Worm (Caenorhabditis elegans) whole organism, young adult: Measurements from ENCODE around the gene dcaf-1.

Source experiments
- B0019.2 ChIP-seq: fragments of 200-800 bp; sonication (Bioruptor generic); conservative IDR thresholded peaks from 2 replicates; pipeline ENCODE4 v1.3.6; 2022; ENCODE audit warnings: missing genetic modification reagents, missing genetic modification characterization, missing compliant biosample characterization
- B0336.3 ChIP-seq: fragments of 200-800 bp; sonication (Bioruptor generic); IDR thresholded peaks from 2 replicates; pipeline ENCODE4 v1.3.6; 2022; ENCODE audit warnings: missing genetic modification characterization, missing compliant biosample characterization
- F33H1.4 ChIP-seq: fragments of 200-800 bp; sonication (Bioruptor generic); IDR thresholded peaks from 2 replicates; pipeline ENCODE4 v1.3.6; 2022; ENCODE audit warnings: missing genetic modification reagents, missing genetic modification characterization, missing compliant biosample characterization
- F57A8.1 ChIP-seq: fragments of 200-800 bp; sonication (Bioruptor generic); optimal IDR thresholded peaks from 2 replicates; lab custom pipeline; 2018; ENCODE audit warnings: mild to moderate bottlenecking, missing genetic modification characterization, moderate library complexity, missing compliant biosample characterization
- K12H6.12 ChIP-seq: fragments of 200-800 bp; sonication (Bioruptor generic); optimal IDR thresholded peaks from 2 replicates; lab custom pipeline; 2018; ENCODE audit warnings: mild to moderate bottlenecking, missing genetic modification characterization, missing compliant biosample characterization
- T07F8.4 ChIP-seq: sonication (generic microtip); optimal IDR thresholded peaks from 2 replicates; lab custom pipeline; 2016; ENCODE audit warnings: mild to moderate bottlenecking, missing genetic modification characterization, moderate library complexity, missing compliant biosample characterization
- T26A5.8 ChIP-seq: sonication (generic microtip); optimal IDR thresholded peaks from 2 replicates; lab custom pipeline; 2016; ENCODE audit warnings: missing genetic modification characterization, missing compliant biosample characterization
- Y53F4B.3 ChIP-seq: fragments of 200-800 bp; sonication (Bioruptor generic); IDR thresholded peaks from 2 replicates; pipeline ENCODE4 v1.3.6; 2022; ENCODE audit warnings: missing genetic modification reagents, missing genetic modification characterization, missing compliant biosample characterization
- Y53G8AR.9 ChIP-seq: fragments of 200-800 bp; sonication (Bioruptor generic); conservative IDR thresholded peaks from 2 replicates; pipeline ENCODE4 v1.3.6; 2022; ENCODE audit warnings: missing genetic modification reagents, missing genetic modification characterization, missing compliant biosample characterization
- Y79H2A.3 ChIP-seq: fragments of 200-800 bp; sonication (Bioruptor generic); conservative IDR thresholded peaks from 2 replicates; pipeline ENCODE4 v1.3.6; 2022; ENCODE audit warnings: missing genetic modification reagents, missing genetic modification characterization, missing compliant biosample characterization
- Y95B8A.8 ChIP-seq: fragments of 200-800 bp; sonication (Bioruptor generic); IDR thresholded peaks from 2 replicates; pipeline ENCODE4 v1.3.6; 2022; ENCODE audit warnings: missing genetic modification reagents, missing genetic modification characterization, missing compliant biosample characterization
- ZK185.1 ChIP-seq: sonication (generic microtip); optimal IDR thresholded peaks from 2 replicates; lab custom pipeline; 2016; ENCODE audit warnings: mild to moderate bottlenecking, missing genetic modification characterization, missing compliant biosample characterization; ENCODE audit not compliant: poor library complexity, severe bottlenecking
- attf-3 ChIP-seq: fragments of 200-800 bp; sonication (Bioruptor generic); conservative IDR thresholded peaks from 2 replicates; pipeline ENCODE4 v1.3.6; 2022; ENCODE audit warnings: missing genetic modification reagents, missing genetic modification characterization, missing compliant biosample characterization
- attf-5 ChIP-seq: fragments of 200-800 bp; sonication (Bioruptor generic); optimal IDR thresholded peaks from 2 replicates; lab custom pipeline; 2018; ENCODE audit warnings: mild to moderate bottlenecking, missing genetic modification characterization, missing compliant biosample characterization
- bed-2 ChIP-seq: fragments of 200-800 bp; sonication (Bioruptor generic); IDR thresholded peaks from 2 replicates; pipeline ENCODE4 v1.3.6; 2022; ENCODE audit warnings: missing genetic modification reagents, missing genetic modification characterization, missing compliant biosample characterization
- ccch-3 ChIP-seq: fragments of 200-800 bp; sonication (Bioruptor generic); optimal IDR thresholded peaks from 2 replicates; lab custom pipeline; 2018; ENCODE audit warnings: mild to moderate bottlenecking, missing genetic modification characterization, missing compliant biosample characterization
- cebp-1 ChIP-seq, 2 experiments: fragments of 200-800 bp in 1 of 2; sonication (Bioruptor generic) in 1 of 2; sonication (generic microtip) in 1 of 2; IDR thresholded peaks in 1 of 2; optimal IDR thresholded peaks in 1 of 2; 2 replicates each; pipeline versions ENCODE4 v1.3.6 to Lab custom; 2017 to 2022; ENCODE audit warnings: missing compliant biosample characterization in 2 of 2, missing genetic modification characterization in 2 of 2, mild to moderate bottlenecking in 1 of 2, missing genetic modification reagents in 1 of 2, moderate library complexity in 1 of 2
- ceh-27 ChIP-seq: fragments of 200-800 bp; sonication (Bioruptor generic); optimal IDR thresholded peaks from 2 replicates; lab custom pipeline; 2018; ENCODE audit warnings: mild to moderate bottlenecking, missing genetic modification characterization, moderate library complexity, missing compliant biosample characterization
- ceh-40 ChIP-seq: fragments of 200-800 bp; sonication (Bioruptor generic); IDR thresholded peaks from 2 replicates; pipeline ENCODE4 v1.3.6; 2022; ENCODE audit warnings: missing genetic modification characterization, missing compliant biosample characterization
- die-1 ChIP-seq: sonication (generic microtip); optimal IDR thresholded peaks from 2 replicates; lab custom pipeline; 2016; ENCODE audit warnings: missing genotype, mild to moderate bottlenecking, missing genetic modification characterization, missing compliant biosample characterization
- dox-1 ChIP-seq: fragments of 200-800 bp; sonication (Bioruptor generic); IDR thresholded peaks from 2 replicates; pipeline ENCODE4 v1.3.6; 2022; ENCODE audit warnings: missing genetic modification reagents, missing genetic modification characterization, missing compliant biosample characterization
- dpff-1 ChIP-seq: sonication (generic microtip); optimal IDR thresholded peaks from 2 replicates; lab custom pipeline; 2017; ENCODE audit warnings: mild to moderate bottlenecking, missing genetic modification characterization, missing compliant biosample characterization
- egl-18 ChIP-seq: fragments of 200-800 bp; sonication (Bioruptor generic); IDR thresholded peaks from 2 replicates; pipeline ENCODE4 v1.3.6; 2022; ENCODE audit warnings: missing genetic modification reagents, missing genetic modification characterization, missing compliant biosample characterization
- ekl-4 ChIP-seq: fragments of 200-800 bp; sonication (Bioruptor generic); IDR thresholded peaks from 2 replicates; pipeline ENCODE4 v1.3.6; 2022; ENCODE audit warnings: missing genetic modification reagents, missing genetic modification characterization, missing compliant biosample characterization
- fkh-3 ChIP-seq: sonication (generic microtip); optimal IDR thresholded peaks from 2 replicates; lab custom pipeline; 2016; ENCODE audit warnings: mild to moderate bottlenecking, missing genetic modification characterization, missing compliant biosample characterization
- gei-17 ChIP-seq: fragments of 200-800 bp; sonication (Bioruptor generic); optimal IDR thresholded peaks from 2 replicates; lab custom pipeline; 2018; ENCODE audit warnings: mild to moderate bottlenecking, missing genetic modification characterization, missing compliant biosample characterization
- hmg-1.2 ChIP-seq: fragments of 200-800 bp; sonication (Bioruptor generic); IDR thresholded peaks from 2 replicates; pipeline ENCODE4 v1.3.6; 2022; ENCODE audit warnings: missing genetic modification reagents, missing genetic modification characterization, missing compliant biosample characterization
- hmg-20 ChIP-seq: fragments of 200-800 bp; sonication (Bioruptor generic); IDR thresholded peaks from 2 replicates; pipeline ENCODE4 v1.3.6; 2022; ENCODE audit warnings: missing genetic modification reagents, missing genetic modification characterization, missing compliant biosample characterization
- hrde-1 ChIP-seq: sonication (generic microtip); optimal IDR thresholded peaks from 2 replicates; lab custom pipeline; 2016; ENCODE audit warnings: missing genetic modification characterization, mild to moderate bottlenecking, missing compliant biosample characterization, moderate library complexity, missing genotype, missing genetic modification reagents, borderline replicate concordance
- lag-1 ChIP-seq: fragments of 200-800 bp; sonication (Bioruptor generic); IDR thresholded peaks from 2 replicates; pipeline ENCODE4 v1.3.6; 2022; ENCODE audit warnings: missing genetic modification reagents, missing genetic modification characterization, missing compliant biosample characterization
- let-607 ChIP-seq, 2 experiments: fragments of 200-800 bp in 1 of 2; sonication (Bioruptor generic) in 1 of 2; sonication (generic microtip) in 1 of 2; optimal IDR thresholded peaks; 2 replicates each; lab custom pipeline; 2016 to 2018; ENCODE audit warnings: mild to moderate bottlenecking in 2 of 2, missing compliant biosample characterization in 2 of 2, missing genetic modification characterization in 2 of 2, moderate library complexity in 2 of 2, missing genotype in 1 of 2
- lin-26 ChIP-seq: fragments of 200-800 bp; sonication (Bioruptor generic); IDR thresholded peaks from 2 replicates; pipeline ENCODE4 v1.3.6; 2022; ENCODE audit warnings: missing genetic modification reagents, missing genetic modification characterization, missing compliant biosample characterization
- lin-35 ChIP-seq, 3 experiments: fragments of 150-350 bp in 2 of 3; sonication (generic microtip) in 1 of 3; optimal IDR thresholded peaks; 2 replicates each; lab custom pipeline; 2014 to 2018; ENCODE audit warnings: missing biosample characterization in 3 of 3, missing genetic modification characterization in 3 of 3, missing genetic modification reagents in 3 of 3
- lin-40 ChIP-seq: sonication (generic microtip); optimal IDR thresholded peaks from 2 replicates; lab custom pipeline; 2016; ENCODE audit warnings: missing genetic modification characterization, mild to moderate bottlenecking, missing compliant biosample characterization, missing genotype, missing genetic modification reagents
- lin-54 ChIP-seq: fragments of 200-800 bp; sonication (Bioruptor generic); optimal IDR thresholded peaks from 2 replicates; lab custom pipeline; 2018; ENCODE audit warnings: mild to moderate bottlenecking, missing genetic modification characterization, missing compliant biosample characterization
- madf-3 ChIP-seq: fragments of 200-800 bp; sonication (Bioruptor generic); IDR thresholded peaks from 2 replicates; pipeline ENCODE4 v1.3.6; 2022; ENCODE audit warnings: missing genetic modification reagents, missing genetic modification characterization, missing compliant biosample characterization
- madf-8 ChIP-seq: fragments of 200-800 bp; sonication (Bioruptor generic); conservative IDR thresholded peaks from 2 replicates; pipeline ENCODE4 v1.3.6; 2022; ENCODE audit warnings: missing genetic modification reagents, missing genetic modification characterization, missing compliant biosample characterization
- mcd-1 ChIP-seq: fragments of 200-800 bp; sonication (Bioruptor generic); IDR thresholded peaks from 2 replicates; pipeline ENCODE4 v1.3.6; 2022; ENCODE audit warnings: missing genetic modification reagents, missing genetic modification characterization, missing compliant biosample characterization
- snpc-1.1 ChIP-seq: sonication (generic microtip); optimal IDR thresholded peaks from 2 replicates; lab custom pipeline; 2017; ENCODE audit warnings: missing genetic modification characterization, mild to moderate bottlenecking, missing compliant biosample characterization, antibody characterized with exemption, moderate library complexity, missing genotype, missing genetic modification reagents; ENCODE audit not compliant: insufficient read depth
- snpc-4 ChIP-seq, 5 experiments: fragments of 150-350 bp in 1 of 5; sonication (generic microtip) in 4 of 5; optimal IDR thresholded peaks; 2 replicates each; lab custom pipeline; 2014 to 2018; ENCODE audit warnings: missing genetic modification characterization in 5 of 5, missing biosample characterization in 3 of 5, antibody characterized with exemption in 2 of 5, mild to moderate bottlenecking in 2 of 5, missing compliant biosample characterization in 2 of 5, missing genotype in 2 of 5, moderate library complexity in 2 of 5, missing genetic modification reagents in 1 of 5
- somi-1 ChIP-seq: fragments of 200-800 bp; sonication (Bioruptor generic); optimal IDR thresholded peaks from 2 replicates; lab custom pipeline; 2018; ENCODE audit warnings: mild to moderate bottlenecking, missing genetic modification characterization, missing compliant biosample characterization
- tlf-1 ChIP-seq: fragments of 200-800 bp; sonication (Bioruptor generic); optimal IDR thresholded peaks from 2 replicates; lab custom pipeline; 2018; ENCODE audit warnings: mild to moderate bottlenecking, missing genetic modification characterization, missing compliant biosample characterization
- unc-130 ChIP-seq: sonication (generic microtip); optimal IDR thresholded peaks from 2 replicates; lab custom pipeline; 2016; ENCODE audit warnings: missing genetic modification reagents, missing genetic modification characterization, missing compliant biosample characterization
- xnd-1 ChIP-seq: sonication (generic microtip); optimal IDR thresholded peaks from 2 replicates; lab custom pipeline; 2016; ENCODE audit warnings: missing genotype, missing genetic modification reagents, missing genetic modification characterization, missing compliant biosample characterization
- ztf-25 ChIP-seq: fragments of 200-800 bp; sonication (Bioruptor generic); IDR thresholded peaks from 2 replicates; pipeline ENCODE4 v1.3.6; 2022; ENCODE audit warnings: missing genetic modification reagents, missing genetic modification characterization, missing compliant biosample characterization
- ztf-26 ChIP-seq: sonication (generic microtip); optimal IDR thresholded peaks from 2 replicates; lab custom pipeline; 2017; ENCODE audit warnings: missing genetic modification characterization, missing compliant biosample characterization

The dcaf-1 gene

ce11 chrIV:9669969-9670368, 36.6 kb downstream of the dcaf-1 start (continued):
- TF ChIP-seq Y95B8A.8 (GFP tag; lab: Robert Waterston, UW) (no peak), lin-40 (tag; lab: Kevin White, UChicago) (peak; percentile 37), lin-54 (GFP tag; lab: Kevin White, UChicago) (no peak), F57A8.1 (no peak), ztf-26 (tag; lab: Kevin White, UChicago) (peak; percentile 12), Y53G8AR.9 (GFP tag; lab: Robert Waterston, UW) (no peak), B0019.2 (GFP tag; lab: Robert Waterston, UW) (no peak), ceh-40 (no peak), fkh-3 (tag; lab: Kevin White, UChicago) (no peak), hmg-20 (GFP tag; lab: Robert Waterston, UW) (no peak), snpc-1.1 (tag; lab: Kevin White, UChicago) (no peak), attf-3 (GFP tag; lab: Robert Waterston, UW) (no peak), K12H6.12 (tag; lab: Kevin White, UChicago) (no peak), let-607 (tag; optimal IDR thresholded peaks at IDR 0.05; lab: Kevin White, UChicago) (no peak), dox-1 (GFP tag; lab: Robert Waterston, UW) (no peak), egl-18 (GFP tag; lab: Robert Waterston, UW) (0 out of 2 replicates have a peak, but pooled peaks have one; percentile 4), xnd-1 (tag; lab: Kevin White, UChicago) (no peak), bed-2 (no peak), madf-3 (GFP tag; lab: Robert Waterston, UW) (no peak), hmg-1.2 (GFP tag; lab: Robert Waterston, UW) (peak; percentile 64), somi-1 (GFP tag; lab: Kevin White, UChicago) (peak; percentile 31), T26A5.8 (tag; lab: Kevin White, UChicago) (no peak), unc-130 (GFP tag; lab: Kevin White, UChicago) (no peak), madf-8 (no peak), ekl-4 (GFP tag; lab: Robert Waterston, UW) (no peak), ceh-27 (GFP tag; lab: Kevin White, UChicago) (peak; percentile 45), lin-26 (GFP tag; lab: Robert Waterston, UW) (peak; percentile 62; the same call in 1 of the 2 replicates), dpff-1 (tag; lab: Kevin White, UChicago) (no peak), gei-17 (GFP tag; lab: Kevin White, UChicago) (no peak), ztf-25 (GFP tag; lab: Robert Waterston, UW) (no peak), ccch-3 (GFP tag; lab: Kevin White, UChicago) (no peak), cebp-1 (GFP tag; IDR thresholded peaks at IDR 0.05; lab: Robert Waterston, UW) (no peak), cebp-1 (tag; optimal IDR thresholded peaks at IDR 0.05; lab: Kevin White, UChicago) (peak; percentile 36), ZK185.1 (no peak), attf-5 (peak; percentile 13), B0336.3 (GFP tag; lab: Robert Waterston, UW) (0 out of 2 replicates have a peak, but pooled peaks have one; percentile 32), snpc-4 (GFP tag; optimal IDR thresholded peaks at IDR 0.05; lab: Kevin White, UChicago) (no peak), snpc-4 (tag; optimal IDR thresholded peaks at IDR 0.05; lab: Kevin White, UChicago) (no peak), tlf-1 (GFP tag; lab: Kevin White, UChicago) (no peak), die-1 (no peak), Y53F4B.3 (GFP tag; lab: Robert Waterston, UW) (no peak), F33H1.4 (GFP tag; lab: Robert Waterston, UW) (no peak), lag-1 (GFP tag; lab: Robert Waterston, UW) (no peak), T07F8.4 (tag; lab: Kevin White, UChicago) (no peak), mcd-1 (0 out of 2 replicates have a peak, but pooled peaks have one; percentile 17), Y79H2A.3 (GFP tag; lab: Robert Waterston, UW) (no peak), lin-35 (GFP tag; optimal IDR thresholded peaks at IDR 0.05; lab: Kevin White, UChicago) (no peak), hrde-1 (tag; lab: Kevin White, UChicago) (no peak)
